Worm (Caenorhabditis elegans) whole organism, early embryonic: Measurements from ENCODE around the gene R02F2.8.

Experiments
- F13C5.2 ChIP-seq: sonication (generic microtip); optimal IDR thresholded peaks from 2 replicates; lab custom pipeline; 2017; ENCODE audit warnings: mild to moderate bottlenecking, missing genetic modification characterization, inconsistent platforms, missing compliant biosample characterization
- aly-1 ChIP-seq: sonication (generic microtip); optimal IDR thresholded peaks from 2 replicates; lab custom pipeline; 2016; ENCODE audit warnings: missing genetic modification characterization, missing compliant biosample characterization
- ama-1 ChIP-seq: fragments of 150-350 bp; optimal IDR thresholded peaks from 2 replicates; lab custom pipeline; 2014
- hmbx-1 ChIP-seq: sonication (generic microtip); optimal IDR thresholded peaks from 2 replicates; lab custom pipeline; 2016; ENCODE audit warnings: mild to moderate bottlenecking, missing genetic modification characterization, missing compliant biosample characterization
- sea-1 ChIP-seq: fragments of 200-800 bp; sonication (Bioruptor generic); conservative IDR thresholded peaks from 2 replicates; pipeline ENCODE4 v1.3.6; 2022; ENCODE audit warnings: missing genetic modification characterization, missing compliant biosample characterization
- tra-4 ChIP-seq: sonication (generic microtip); optimal IDR thresholded peaks from 2 replicates; lab custom pipeline; 2017; ENCODE audit warnings: missing genetic modification characterization, missing compliant biosample characterization

ce11 chrIII:5525973-5526372 lies 30.9 kb upstream of the R02F2.8 start, which contains the start of gene dex-1:
- TF ChIP-seq aly-1 (tag; lab: Kevin White, UChicago) = no peak
- TF ChIP-seq ama-1 = no peak
- no peak for TF ChIP-seq hmbx-1
- TF ChIP-seq F13C5.2 (tag; lab: Kevin White, UChicago) = no peak
- TF ChIP-seq sea-1 (GFP tag; lab: Robert Waterston, UW) = no peak
- TF ChIP-seq tra-4 (tag; lab: Kevin White, UChicago) = no peak
